Fruit fly (Drosophila melanogaster) whole organism, embryonic: ENCODE results near the gene Mdh1.
A peak's percentile ranks its signal among the peaks of the same experiment; 100 is the strongest.

Experiments used
- Awh ChIP-seq: fragments of 200-800 bp; sonication (Bioruptor generic); IDR thresholded peaks from 2 replicates; pipeline ENCODE4, ENCODE4 v1.3.6; 2022; ENCODE audit warnings: missing biosample characterization, missing genetic modification characterization
- BtbVII ChIP-seq: fragments of 200-800 bp; sonication (Bioruptor generic); optimal IDR thresholded peaks from 3 replicates; lab custom pipeline; 2017; ENCODE audit warnings: missing biosample characterization, mild to moderate bottlenecking, missing genetic modification characterization
- CG11696 ChIP-seq: fragments of 200-800 bp; sonication (Bioruptor generic); IDR thresholded peaks from 2 replicates; pipeline ENCODE4 v1.3.6; 2022; ENCODE audit warnings: missing biosample characterization, missing genetic modification characterization
- CG11723 ChIP-seq: fragments of 200-800 bp; sonication (Bioruptor generic); optimal IDR thresholded peaks from 2 replicates; lab custom pipeline; 2017; ENCODE audit warnings: missing biosample characterization, mild to moderate bottlenecking, missing genetic modification characterization
- CG13775 ChIP-seq: fragments of 200-800 bp; sonication (Bioruptor generic); optimal IDR thresholded peaks from 3 replicates; lab custom pipeline; 2017; ENCODE audit warnings: missing biosample characterization, mild to moderate bottlenecking, missing genetic modification characterization
- CG14965 ChIP-seq: fragments of 200-800 bp; sonication (Bioruptor generic); optimal IDR thresholded peaks from 2 replicates; lab custom pipeline; 2016; ENCODE audit warnings: missing biosample characterization, missing genetic modification characterization, borderline replicate concordance
- CG16779 ChIP-seq: fragments of 200-800 bp; sonication (Bioruptor generic); IDR thresholded peaks from 2 replicates; pipeline ENCODE4 v1.3.6; 2022; ENCODE audit warnings: missing biosample characterization, missing genetic modification characterization
- CG17912 ChIP-seq: fragments of 200-800 bp; sonication (Bioruptor generic); optimal IDR thresholded peaks from 2 replicates; lab custom pipeline; 2018; ENCODE audit warnings: missing biosample characterization, mild to moderate bottlenecking, missing genetic modification characterization
- CG1832 ChIP-seq: fragments of 200-800 bp; sonication (Bioruptor generic); optimal IDR thresholded peaks from 2 replicates; lab custom pipeline; 2017; ENCODE audit warnings: missing biosample characterization, mild to moderate bottlenecking, missing genetic modification characterization, inconsistent platforms
- CG18619 ChIP-seq: fragments of 200-800 bp; sonication (Bioruptor generic); optimal IDR thresholded peaks from 3 replicates; lab custom pipeline; 2017; ENCODE audit warnings: missing biosample characterization, mild to moderate bottlenecking, missing genetic modification characterization
- CG2202 ChIP-seq: fragments of 200-800 bp; sonication (Bioruptor generic); optimal IDR thresholded peaks from 2 replicates; lab custom pipeline; 2018; ENCODE audit warnings: missing biosample characterization, mild to moderate bottlenecking, missing genetic modification characterization
- CG30403 ChIP-seq: fragments of 200-800 bp; sonication (Bioruptor generic); optimal IDR thresholded peaks from 3 replicates; lab custom pipeline; 2016; ENCODE audit warnings: missing biosample characterization, missing genetic modification characterization
- CG34224 ChIP-seq: fragments of 200-800 bp; sonication (Bioruptor generic); IDR thresholded peaks from 3 replicates; pipeline ENCODE4 v1.3.6; 2022; ENCODE audit warnings: missing biosample characterization, missing genetic modification characterization; ENCODE audit not compliant: partially characterized antibody
- CG3726 ChIP-seq: fragments of 200-800 bp; sonication (Bioruptor generic); IDR thresholded peaks from 3 replicates; pipeline ENCODE4, ENCODE4 v1.3.6; 2022; ENCODE audit warnings: missing biosample characterization, missing genetic modification characterization
- CG3838 ChIP-seq: fragments of 200-800 bp; sonication (Bioruptor generic); optimal IDR thresholded peaks from 3 replicates; lab custom pipeline; 2016; ENCODE audit warnings: missing biosample characterization, missing genetic modification characterization
- CG4404 ChIP-seq: fragments of 200-800 bp; sonication (Bioruptor generic); IDR thresholded peaks from 2 replicates; pipeline ENCODE4 v1.3.6; 2022; ENCODE audit warnings: missing biosample characterization, missing genetic modification characterization
- CG4617 ChIP-seq: fragments of 200-800 bp; sonication (Bioruptor generic); optimal IDR thresholded peaks from 3 replicates; lab custom pipeline; 2016; ENCODE audit warnings: missing biosample characterization, missing genetic modification characterization, borderline replicate concordance
- CG5180 ChIP-seq: fragments of 200-800 bp; sonication (Bioruptor generic); optimal IDR thresholded peaks from 3 replicates; lab custom pipeline; 2017; ENCODE audit warnings: missing biosample characterization, missing genetic modification characterization, mild to moderate bottlenecking, moderate library complexity, missing genetic modification reagents
- CG6654 ChIP-seq: fragments of 200-800 bp; sonication (Bioruptor generic); optimal IDR thresholded peaks from 2 replicates; lab custom pipeline; 2017; ENCODE audit warnings: missing biosample characterization, mild to moderate bottlenecking, missing genetic modification characterization
- Chrac-16 ChIP-seq: fragments of 200-800 bp; sonication (Bioruptor generic); optimal IDR thresholded peaks from 3 replicates; lab custom pipeline; 2016; ENCODE audit warnings: missing biosample characterization, missing genetic modification characterization
- CrebB ChIP-seq: fragments of 200-800 bp; sonication (Bioruptor generic); optimal IDR thresholded peaks from 3 replicates; lab custom pipeline; 2018; ENCODE audit warnings: missing biosample characterization, mild to moderate bottlenecking, missing genetic modification characterization
- Dad ChIP-seq: fragments of 200-800 bp; sonication (Bioruptor generic); optimal IDR thresholded peaks from 3 replicates; lab custom pipeline; 2016; ENCODE audit warnings: missing biosample characterization, missing genetic modification characterization
- Dip2 ChIP-seq: fragments of 200-800 bp; sonication (Bioruptor generic); IDR thresholded peaks from 2 replicates; pipeline ENCODE4 v1.3.6; 2022; ENCODE audit warnings: missing biosample characterization, missing genetic modification characterization
- Dip3 ChIP-seq: fragments of 200-800 bp; sonication (Bioruptor generic); optimal IDR thresholded peaks from 3 replicates; lab custom pipeline; 2016; ENCODE audit warnings: missing biosample characterization, missing genetic modification characterization
- Fer2 ChIP-seq: fragments of 200-800 bp; sonication (Bioruptor generic); optimal IDR thresholded peaks from 2 replicates; lab custom pipeline; 2018; ENCODE audit warnings: missing biosample characterization, mild to moderate bottlenecking, missing genetic modification characterization, moderate library complexity
- Hey ChIP-seq: fragments of 200-800 bp; sonication (Bioruptor generic); optimal IDR thresholded peaks from 3 replicates; lab custom pipeline; 2018; ENCODE audit warnings: missing biosample characterization, mild to moderate bottlenecking, missing genetic modification characterization
- Hr3 ChIP-seq: fragments of 200-800 bp; sonication (Bioruptor generic); optimal IDR thresholded peaks from 3 replicates; lab custom pipeline; 2016; ENCODE audit warnings: missing biosample characterization, missing genetic modification characterization
- Jarid2 ChIP-seq: fragments of 200-800 bp; sonication (Bioruptor generic); optimal IDR thresholded peaks from 3 replicates; lab custom pipeline; 2017; ENCODE audit warnings: mild to moderate bottlenecking, missing biosample characterization, missing genetic modification reagents, missing genetic modification characterization
- Max ChIP-seq: fragments of 200-800 bp; sonication (Bioruptor generic); optimal IDR thresholded peaks from 2 replicates; lab custom pipeline; 2016; ENCODE audit warnings: missing biosample characterization, mild to moderate bottlenecking, missing genetic modification characterization
- Oaz ChIP-seq: fragments of 200-800 bp; sonication (Bioruptor generic); IDR thresholded peaks from 2 replicates; pipeline ENCODE4 v1.3.6; 2022; ENCODE audit warnings: missing biosample characterization, missing genetic modification characterization
- Ssrp ChIP-seq: fragments of 200-800 bp; sonication (Bioruptor generic); optimal IDR thresholded peaks from 2 replicates; lab custom pipeline; 2018; ENCODE audit warnings: missing biosample characterization, mild to moderate bottlenecking, missing genetic modification characterization, moderate library complexity
- Xrp1 ChIP-seq: fragments of 200-800 bp; sonication (Bioruptor generic); IDR thresholded peaks from 2 replicates; pipeline ENCODE4 v1.3.6; 2022; ENCODE audit warnings: missing biosample characterization, missing genetic modification characterization
- ase ChIP-seq: fragments of 200-800 bp; sonication (Bioruptor generic); IDR thresholded peaks from 3 replicates; pipeline ENCODE4 v1.3.6; 2022; ENCODE audit warnings: missing biosample characterization, missing genetic modification characterization
- ato ChIP-seq: fragments of 200-800 bp; sonication (Bioruptor generic); IDR thresholded peaks from 2 replicates; pipeline ENCODE4 v1.3.6; 2022; ENCODE audit warnings: missing biosample characterization, missing genetic modification characterization; ENCODE audit not compliant: partially characterized antibody
- bcd ChIP-seq: fragments of 200-800 bp; sonication (Bioruptor generic); optimal IDR thresholded peaks from 2 replicates; lab custom pipeline; 2017; ENCODE audit warnings: missing biosample characterization, mild to moderate bottlenecking, missing genetic modification characterization
- chinmo ChIP-seq: fragments of 200-800 bp; sonication (Bioruptor generic); IDR thresholded peaks from 4 replicates; pipeline ENCODE4 v1.3.6; 2022; ENCODE audit warnings: missing biosample characterization, missing genetic modification characterization; ENCODE audit not compliant: partially characterized antibody
- crp ChIP-seq, 2 experiments: fragments of 200-800 bp; sonication (Bioruptor generic); optimal IDR thresholded peaks; 2 replicates in 1 of 2; 3 replicates in 1 of 2; lab custom pipeline; 2017; ENCODE audit warnings: missing biosample characterization in 2 of 2, missing genetic modification characterization in 2 of 2, mild to moderate bottlenecking in 1 of 2, moderate library complexity in 1 of 2
- dmrt99B ChIP-seq: fragments of 200-800 bp; sonication (Bioruptor generic); optimal IDR thresholded peaks from 2 replicates; lab custom pipeline; 2018; ENCODE audit warnings: missing biosample characterization, mild to moderate bottlenecking, missing genetic modification characterization, moderate library complexity
- dpn ChIP-seq, 2 experiments: fragments of 200-800 bp; sonication (Bioruptor generic); optimal IDR thresholded peaks; 3 replicates each; lab custom pipeline; 2016; ENCODE audit warnings: missing biosample characterization in 2 of 2, missing genetic modification characterization in 2 of 2
- en ChIP-seq: fragments of 200-800 bp; sonication (Bioruptor generic); optimal IDR thresholded peaks from 2 replicates; lab custom pipeline; 2016; ENCODE audit warnings: missing biosample characterization, missing genetic modification characterization
- ftz-f1 ChIP-seq: fragments of 200-800 bp; sonication (Bioruptor generic); optimal IDR thresholded peaks from 2 replicates; lab custom pipeline; 2016; ENCODE audit warnings: missing biosample characterization, missing genetic modification characterization
- insv ChIP-seq, 2 experiments: fragments of 200-800 bp; sonication (Bioruptor generic); optimal IDR thresholded peaks; 3 replicates each; lab custom pipeline; 2016 to 2018; ENCODE audit warnings: missing biosample characterization in 2 of 2, missing genetic modification characterization in 2 of 2
- inv ChIP-seq: fragments of 200-800 bp; sonication (Bioruptor generic); IDR thresholded peaks from 2 replicates; pipeline ENCODE4 v1.3.6; 2022; ENCODE audit warnings: missing biosample characterization, missing genetic modification characterization; ENCODE audit not compliant: partially characterized antibody
- knrl ChIP-seq: fragments of 200-800 bp; sonication (Bioruptor generic); IDR thresholded peaks from 3 replicates; pipeline ENCODE4 v1.3.6; 2022; ENCODE audit warnings: missing biosample characterization, missing genetic modification characterization; ENCODE audit not compliant: partially characterized antibody
- lbe ChIP-seq: fragments of 200-800 bp; sonication (Bioruptor generic); optimal IDR thresholded peaks from 2 replicates; lab custom pipeline; 2016; ENCODE audit warnings: missing biosample characterization, mild to moderate bottlenecking, missing genetic modification characterization
- mirr ChIP-seq: fragments of 200-800 bp; sonication (Bioruptor generic); optimal IDR thresholded peaks from 3 replicates; lab custom pipeline; 2018; ENCODE audit warnings: missing biosample characterization, mild to moderate bottlenecking, missing genetic modification characterization
- nom ChIP-seq: fragments of 200-800 bp; sonication (Bioruptor generic); optimal IDR thresholded peaks from 2 replicates; lab custom pipeline; 2017; ENCODE audit warnings: missing biosample characterization, missing genetic modification characterization, mild to moderate bottlenecking, moderate library complexity, missing genetic modification reagents
- odd ChIP-seq: fragments of 200-800 bp; sonication (Bioruptor generic); optimal IDR thresholded peaks from 2 replicates; lab custom pipeline; 2017; ENCODE audit warnings: missing biosample characterization, mild to moderate bottlenecking, missing genetic modification characterization
- onecut ChIP-seq: fragments of 200-800 bp; sonication (Bioruptor generic); IDR thresholded peaks from 2 replicates; pipeline ENCODE4 v1.3.6; 2022; ENCODE audit warnings: missing biosample characterization, missing genetic modification characterization
- psq ChIP-seq: fragments of 200-800 bp; sonication (Bioruptor generic); optimal IDR thresholded peaks from 2 replicates; lab custom pipeline; 2017; ENCODE audit warnings: missing biosample characterization, missing genetic modification characterization
- trem ChIP-seq: fragments of 200-800 bp; optimal IDR thresholded peaks from 3 replicates; lab custom pipeline; 2019; ENCODE audit warnings: missing biosample characterization, mild to moderate bottlenecking, missing genetic modification characterization, moderate library complexity

Gene Mdh1

dm6 chr2L:10426534-10427048, 30.5 kb upstream of the Mdh1 start, which contains the start of the genes SmB and KdelR (continued):
- TF ChIP-seq CG2202 (tag; lab: Kevin White, UChicago) (no peak), crp (GFP tag; optimal IDR thresholded peaks at IDR 0.05; lab: Kevin White, UChicago) (peak in 1 of 2 experiments; percentile 54), CG3838 (GFP tag; lab: Kevin White, UChicago) (no peak), psq (no peak), en (GFP tag; lab: Kevin White, UChicago) (no peak), CG4617 (GFP tag; lab: Kevin White, UChicago) (peak; percentile 18), trem (tag; lab: Kevin White, UChicago) (peak; percentile 78), mirr (no peak), Awh (GFP tag; lab: Robert Waterston, UW) (no peak), CrebB (tag; lab: Kevin White, UChicago) (peak; percentile 15), CG18619 (GFP tag; lab: Kevin White, UChicago) (no peak), knrl (GFP tag; lab: Robert Waterston, UW) (peak; percentile 69), onecut (GFP tag; lab: Robert Waterston, UW) (no peak), dmrt99B (tag; lab: Kevin White, UChicago) (no peak), Jarid2 (GFP tag; lab: Kevin White, UChicago) (no peak), CG11696 (no peak), Hr3 (GFP tag; lab: Kevin White, UChicago) (no peak), CG16779 (GFP tag; lab: Robert Waterston, UW) (no peak), Xrp1 (no peak; the same call in 1 of the 2 replicates), Fer2 (no peak), Oaz (GFP tag; lab: Robert Waterston, UW) (no peak), dpn (GFP tag; optimal IDR thresholded peaks at IDR 0.05; lab: Kevin White, UChicago) (peak in 1 of 2 experiments; percentile 13), CG11723 (GFP tag; lab: Kevin White, UChicago) (no peak), BtbVII (GFP tag; lab: Kevin White, UChicago) (peak; percentile 11), CG13775 (GFP tag; lab: Kevin White, UChicago) (peak; percentile 36), Max (GFP tag; lab: Kevin White, UChicago) (peak; percentile 64), chinmo (peak; percentile 61; the same call in 1 of the 4 replicates), CG34224 (peak; percentile 83), CG6654 (GFP tag; lab: Kevin White, UChicago) (no peak), Hey (no peak), ase (GFP tag; lab: Robert Waterston, UW) (no peak), CG3726 (GFP tag; lab: Robert Waterston, UW) (no peak), insv (GFP tag; optimal IDR thresholded peaks at IDR 0.05; lab: Kevin White, UChicago) (no peak), ftz-f1 (GFP tag; lab: Kevin White, UChicago) (no peak), CG5180 (GFP tag; lab: Kevin White, UChicago) (no peak), odd (no peak)

- TF ChIP-seq nom (GFP tag; lab: Kevin White, UChicago) (no peak), CG17912 (GFP tag; lab: Kevin White, UChicago) (no peak), bcd (GFP tag; lab: Kevin White, UChicago) (no peak), CG3838 (GFP tag; lab: Kevin White, UChicago) (no peak), Ssrp (no peak), Dip2 (GFP tag; lab: Robert Waterston, UW) (no peak), CG30403 (no peak), Chrac-16 (GFP tag; lab: Kevin White, UChicago) (no peak), lbe (GFP tag; lab: Kevin White, UChicago) (no peak), CG1832 (GFP tag; lab: Kevin White, UChicago) (peak; percentile 9), CG4404 (GFP tag; lab: Robert Waterston, UW) (0 out of 2 replicates have a peak, but pooled peaks have one; percentile 13), Dad (GFP tag; lab: Kevin White, UChicago) (no peak), CG14965 (GFP tag; lab: Kevin White, UChicago) (peak; percentile 6), Dip3 (GFP tag; lab: Kevin White, UChicago) (no peak), ato (GFP tag; lab: Robert Waterston, UW) (0 out of 2 replicates have a peak, but pooled peaks have one; percentile 13), dmrt99B (tag; lab: Kevin White, UChicago) (no peak), inv (GFP tag; lab: Robert Waterston, UW) (no peak)
These were observed 29.5 kb upstream of the Mdh1 start for dm6 chr2L:10425599-10425998.
